Worm (Caenorhabditis elegans) whole organism, young adult: ENCODE results near the gene his-42.
A peak's percentile ranks its signal among the peaks of the same experiment; 100 is the strongest.

ENCODE experiments used
- B0035.1 ChIP-seq: sonication (generic microtip); optimal IDR thresholded peaks from 2 replicates; lab custom pipeline; 2016; ENCODE audit warnings: missing genetic modification characterization, mild to moderate bottlenecking, missing compliant biosample characterization, missing genotype, missing genetic modification reagents
- B0261.1 ChIP-seq: sonication (generic microtip); optimal IDR thresholded peaks from 2 replicates; lab custom pipeline; 2016; ENCODE audit warnings: mild to moderate bottlenecking, missing genetic modification characterization, moderate library complexity, missing compliant biosample characterization
- B0336.3 ChIP-seq: fragments of 200-800 bp; sonication (Bioruptor generic); IDR thresholded peaks from 2 replicates; pipeline ENCODE4 v1.3.6; 2022; ENCODE audit warnings: missing genetic modification characterization, missing compliant biosample characterization
- C17E4.6 ChIP-seq: fragments of 200-800 bp; sonication (Bioruptor generic); IDR thresholded peaks from 2 replicates; pipeline ENCODE4 v1.3.6; 2022; ENCODE audit warnings: missing genetic modification reagents, missing genetic modification characterization, missing compliant biosample characterization
- D2030.7 ChIP-seq: fragments of 200-800 bp; sonication (Bioruptor generic); IDR thresholded peaks from 2 replicates; pipeline ENCODE4 v1.3.6; 2022; ENCODE audit warnings: missing genetic modification reagents, missing genetic modification characterization, missing compliant biosample characterization
- F23B12.7 ChIP-seq: sonication (generic microtip); optimal IDR thresholded peaks from 2 replicates; lab custom pipeline; 2017; ENCODE audit warnings: missing genetic modification characterization, mild to moderate bottlenecking, missing compliant biosample characterization, antibody characterized with exemption, moderate library complexity; ENCODE audit not compliant: insufficient read depth
- F49E8.2 ChIP-seq: sonication (generic microtip); optimal IDR thresholded peaks from 3 replicates; lab custom pipeline; 2017; ENCODE audit warnings: missing genetic modification characterization, mild to moderate bottlenecking, missing compliant biosample characterization, antibody characterized with exemption, moderate library complexity; ENCODE audit not compliant: insufficient read depth
- K12H6.12 ChIP-seq: fragments of 200-800 bp; sonication (Bioruptor generic); optimal IDR thresholded peaks from 2 replicates; lab custom pipeline; 2018; ENCODE audit warnings: mild to moderate bottlenecking, missing genetic modification characterization, missing compliant biosample characterization
- Y53G8AR.9 ChIP-seq: fragments of 200-800 bp; sonication (Bioruptor generic); conservative IDR thresholded peaks from 2 replicates; pipeline ENCODE4 v1.3.6; 2022; ENCODE audit warnings: missing genetic modification reagents, missing genetic modification characterization, missing compliant biosample characterization
- Y67H2A.10 ChIP-seq: fragments of 200-800 bp; sonication (Bioruptor generic); conservative IDR thresholded peaks from 2 replicates; pipeline ENCODE4 v1.3.6; 2022; ENCODE audit warnings: missing genetic modification reagents, missing genetic modification characterization, missing compliant biosample characterization
- Y79H2A.3 ChIP-seq: fragments of 200-800 bp; sonication (Bioruptor generic); conservative IDR thresholded peaks from 2 replicates; pipeline ENCODE4 v1.3.6; 2022; ENCODE audit warnings: missing genetic modification reagents, missing genetic modification characterization, missing compliant biosample characterization
- Y95B8A.8 ChIP-seq: fragments of 200-800 bp; sonication (Bioruptor generic); IDR thresholded peaks from 2 replicates; pipeline ENCODE4 v1.3.6; 2022; ENCODE audit warnings: missing genetic modification reagents, missing genetic modification characterization, missing compliant biosample characterization
- aptf-3 ChIP-seq: fragments of 200-800 bp; sonication (Bioruptor generic); IDR thresholded peaks from 2 replicates; pipeline ENCODE4 v1.3.6; 2022; ENCODE audit warnings: missing genetic modification characterization, missing compliant biosample characterization
- atf-7 ChIP-seq: sonication (generic microtip); optimal IDR thresholded peaks from 2 replicates; lab custom pipeline; 2017; ENCODE audit warnings: mild to moderate bottlenecking, missing genetic modification characterization, missing compliant biosample characterization
- athp-1 ChIP-seq: sonication (generic microtip); optimal IDR thresholded peaks from 2 replicates; lab custom pipeline; 2017; ENCODE audit warnings: mild to moderate bottlenecking, missing genetic modification characterization, missing compliant biosample characterization
- attf-3 ChIP-seq: fragments of 200-800 bp; sonication (Bioruptor generic); conservative IDR thresholded peaks from 2 replicates; pipeline ENCODE4 v1.3.6; 2022; ENCODE audit warnings: missing genetic modification reagents, missing genetic modification characterization, missing compliant biosample characterization
- cebp-2 ChIP-seq: fragments of 200-800 bp; sonication (Bioruptor generic); IDR thresholded peaks from 2 replicates; pipeline ENCODE4 v1.3.6; 2022; ENCODE audit warnings: missing genetic modification characterization, missing compliant biosample characterization
- ceh-27 ChIP-seq: fragments of 200-800 bp; sonication (Bioruptor generic); optimal IDR thresholded peaks from 2 replicates; lab custom pipeline; 2018; ENCODE audit warnings: mild to moderate bottlenecking, missing genetic modification characterization, moderate library complexity, missing compliant biosample characterization
- chd-7 ChIP-seq: sonication (generic microtip); optimal IDR thresholded peaks from 2 replicates; lab custom pipeline; 2016; ENCODE audit warnings: mild to moderate bottlenecking, missing genetic modification characterization, moderate library complexity, missing compliant biosample characterization
- dox-1 ChIP-seq: fragments of 200-800 bp; sonication (Bioruptor generic); IDR thresholded peaks from 2 replicates; pipeline ENCODE4 v1.3.6; 2022; ENCODE audit warnings: missing genetic modification reagents, missing genetic modification characterization, missing compliant biosample characterization
- egrh-3 ChIP-seq: fragments of 200-800 bp; sonication (Bioruptor generic); IDR thresholded peaks from 2 replicates; pipeline ENCODE4 v1.3.6; 2022; ENCODE audit warnings: missing genetic modification reagents, missing genetic modification characterization, missing compliant biosample characterization
- ets-4 ChIP-seq: fragments of 200-800 bp; sonication (Bioruptor generic); optimal IDR thresholded peaks from 2 replicates; lab custom pipeline; 2018; ENCODE audit warnings: mild to moderate bottlenecking, missing genetic modification characterization, missing compliant biosample characterization
- fkh-3 ChIP-seq: sonication (generic microtip); optimal IDR thresholded peaks from 2 replicates; lab custom pipeline; 2016; ENCODE audit warnings: mild to moderate bottlenecking, missing genetic modification characterization, missing compliant biosample characterization
- hrde-1 ChIP-seq: sonication (generic microtip); optimal IDR thresholded peaks from 2 replicates; lab custom pipeline; 2016; ENCODE audit warnings: missing genetic modification characterization, mild to moderate bottlenecking, missing compliant biosample characterization, moderate library complexity, missing genotype, missing genetic modification reagents, borderline replicate concordance
- hsf-1 ChIP-seq: fragments of 200-800 bp; sonication (Bioruptor generic); IDR thresholded peaks from 2 replicates; pipeline ENCODE4 v1.3.6; 2022; ENCODE audit warnings: missing genetic modification reagents, missing genetic modification characterization, missing compliant biosample characterization
- let-526 ChIP-seq: fragments of 200-800 bp; sonication (Bioruptor generic); IDR thresholded peaks from 2 replicates; pipeline ENCODE4 v1.3.6; 2022; ENCODE audit warnings: missing genetic modification reagents, missing genetic modification characterization, missing compliant biosample characterization
- madf-6 ChIP-seq: fragments of 200-800 bp; sonication (Bioruptor generic); IDR thresholded peaks from 2 replicates; pipeline ENCODE4 v1.3.6; 2022; ENCODE audit warnings: missing genetic modification reagents, missing genetic modification characterization, missing compliant biosample characterization
- mcd-1 ChIP-seq: fragments of 200-800 bp; sonication (Bioruptor generic); IDR thresholded peaks from 2 replicates; pipeline ENCODE4 v1.3.6; 2022; ENCODE audit warnings: missing genetic modification reagents, missing genetic modification characterization, missing compliant biosample characterization
- mel-28 ChIP-seq: sonication (generic microtip); optimal IDR thresholded peaks from 2 replicates; lab custom pipeline; 2016; ENCODE audit warnings: borderline replicate concordance, mild to moderate bottlenecking, missing genetic modification characterization, missing compliant biosample characterization
- mes-4 ChIP-seq: sonication (generic microtip); optimal IDR thresholded peaks from 2 replicates; lab custom pipeline; 2016; ENCODE audit warnings: missing genotype, missing genetic modification characterization, missing compliant biosample characterization
- nfya-2 ChIP-seq: fragments of 200-800 bp; sonication (Bioruptor generic); IDR thresholded peaks from 2 replicates; pipeline ENCODE4 v1.3.6; 2022; ENCODE audit warnings: missing genetic modification reagents, missing genetic modification characterization, missing compliant biosample characterization
- nfyb-1 ChIP-seq: fragments of 200-800 bp; sonication (Bioruptor generic); IDR thresholded peaks from 2 replicates; pipeline ENCODE4 v1.3.6; 2022; ENCODE audit warnings: missing genetic modification reagents, missing genetic modification characterization, missing compliant biosample characterization
- pbrm-1 ChIP-seq: fragments of 200-800 bp; sonication (Bioruptor generic); IDR thresholded peaks from 2 replicates; pipeline ENCODE4 v1.3.6; 2022; ENCODE audit warnings: missing genetic modification reagents, missing genetic modification characterization, missing compliant biosample characterization
- pha-4 ChIP-seq: fragments of 150-350 bp; sonication (generic microtip); optimal IDR thresholded peaks from 2 replicates; lab custom pipeline; 2014; ENCODE audit warnings: missing biosample characterization, missing genetic modification reagents, missing genetic modification characterization
- rcor-1 ChIP-seq: fragments of 200-800 bp; sonication (Bioruptor generic); IDR thresholded peaks from 2 replicates; pipeline ENCODE4 v1.3.6; 2022; ENCODE audit warnings: missing genetic modification reagents, missing genetic modification characterization, missing compliant biosample characterization
- repo-1 ChIP-seq: sonication (generic microtip); optimal IDR thresholded peaks from 2 replicates; lab custom pipeline; 2017; ENCODE audit warnings: mild to moderate bottlenecking, missing genetic modification characterization, missing compliant biosample characterization
- rpc-1 ChIP-seq, 2 experiments: fragments of 150-350 bp in 1 of 2; sonication (generic microtip) in 1 of 2; optimal IDR thresholded peaks; 2 replicates each; lab custom pipeline; 2014 to 2018; ENCODE audit warnings: missing biosample characterization in 1 of 2, missing genetic modification characterization in 1 of 2, missing genetic modification reagents in 1 of 2, missing genotype in 1 of 2
- sdz-38 ChIP-seq: sonication (generic microtip); optimal IDR thresholded peaks from 2 replicates; lab custom pipeline; 2016; ENCODE audit warnings: missing genotype, missing genetic modification characterization, missing compliant biosample characterization
- snpc-3.4 ChIP-seq: sonication (generic microtip); optimal IDR thresholded peaks from 2 replicates; lab custom pipeline; 2017; ENCODE audit warnings: missing genetic modification characterization, mild to moderate bottlenecking, missing compliant biosample characterization, antibody characterized with exemption, moderate library complexity, missing genotype, missing genetic modification reagents
- somi-1 ChIP-seq: fragments of 200-800 bp; sonication (Bioruptor generic); optimal IDR thresholded peaks from 2 replicates; lab custom pipeline; 2018; ENCODE audit warnings: mild to moderate bottlenecking, missing genetic modification characterization, missing compliant biosample characterization
- tlf-1 ChIP-seq: fragments of 200-800 bp; sonication (Bioruptor generic); optimal IDR thresholded peaks from 2 replicates; lab custom pipeline; 2018; ENCODE audit warnings: mild to moderate bottlenecking, missing genetic modification characterization, missing compliant biosample characterization
- unc-62 ChIP-seq: fragments of 150-350 bp; optimal IDR thresholded peaks from 2 replicates; lab custom pipeline; 2014; ENCODE audit warnings: missing biosample characterization, missing genetic modification reagents, missing genetic modification characterization
- zim-3 ChIP-seq: sonication (generic microtip); optimal IDR thresholded peaks from 2 replicates; lab custom pipeline; 2017; ENCODE audit warnings: mild to moderate bottlenecking, missing genetic modification characterization, moderate library complexity, missing compliant biosample characterization
- ztf-25 ChIP-seq: fragments of 200-800 bp; sonication (Bioruptor generic); IDR thresholded peaks from 2 replicates; pipeline ENCODE4 v1.3.6; 2022; ENCODE audit warnings: missing genetic modification reagents, missing genetic modification characterization, missing compliant biosample characterization
- ztf-26 ChIP-seq: sonication (generic microtip); optimal IDR thresholded peaks from 2 replicates; lab custom pipeline; 2017; ENCODE audit warnings: missing genetic modification characterization, missing compliant biosample characterization
- ztf-6 ChIP-seq: fragments of 200-800 bp; sonication (Bioruptor generic); IDR thresholded peaks from 2 replicates; pipeline ENCODE4 v1.3.6; 2022; ENCODE audit warnings: missing genetic modification reagents, missing genetic modification characterization, missing compliant biosample characterization

his-42 gene

DNA sequence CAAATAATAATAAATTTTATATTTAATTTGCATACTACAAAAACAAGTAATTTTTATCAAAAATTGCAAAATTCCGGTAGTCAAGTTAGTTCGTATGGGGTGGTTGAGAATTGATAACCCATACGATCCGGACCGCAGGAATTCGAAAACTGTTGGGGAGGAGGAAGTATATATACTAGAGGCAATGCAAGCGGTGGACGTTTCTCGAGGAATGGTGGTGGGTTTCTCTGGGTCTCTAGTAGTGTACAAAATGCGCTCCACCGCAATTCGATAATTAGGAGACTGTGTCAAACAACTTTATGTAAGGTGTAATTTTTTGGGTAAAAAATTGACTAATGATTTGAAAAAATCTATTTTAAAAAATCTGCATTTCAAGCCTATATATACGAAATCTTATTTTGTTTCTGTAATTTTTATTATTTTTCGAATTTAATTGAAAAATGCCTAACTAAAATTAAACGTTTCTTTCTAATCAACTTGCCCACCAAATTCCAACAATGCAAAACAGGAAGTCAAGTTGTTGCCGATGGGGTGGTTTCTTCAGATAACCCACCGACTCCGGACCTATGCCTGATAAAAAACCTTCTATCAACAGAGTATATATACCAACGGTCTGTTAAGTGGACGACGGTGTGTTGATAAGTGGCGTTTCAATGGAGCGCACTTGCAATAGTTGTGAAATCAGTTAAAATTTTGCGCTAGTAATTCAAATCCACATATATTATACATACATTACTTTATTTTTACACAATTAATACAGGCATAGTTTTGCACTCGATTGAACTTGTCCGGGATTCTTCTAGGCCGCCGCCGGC, 6.1 kb upstream of the his-42 start (continued):
- no peak for TF ChIP-seq egrh-3 (GFP tag; lab: Robert Waterston, UW)
- 0 out of 2 replicates have a peak, but pooled peaks have one; percentile 69 for TF ChIP-seq cebp-2 (GFP tag; lab: Robert Waterston, UW)
- TF ChIP-seq nfya-2 (GFP tag; lab: Robert Waterston, UW): 0 out of 2 replicates have a peak, but pooled peaks have one; percentile 41
- TF ChIP-seq D2030.7 (GFP tag; lab: Robert Waterston, UW): peak; percentile 41
- no peak for TF ChIP-seq mes-4
- TF ChIP-seq let-526 (GFP tag; lab: Robert Waterston, UW): peak; percentile 55; the same call in 1 of the 2 replicates
- TF ChIP-seq nfyb-1 (GFP tag; lab: Robert Waterston, UW): peak; percentile 92
- TF ChIP-seq ets-4 (GFP tag; lab: Kevin White, UChicago): no peak
- peak; percentile 84 for TF ChIP-seq F23B12.7 (tag; lab: Kevin White, UChicago)
- peak; percentile 40 for TF ChIP-seq tlf-1
- TF ChIP-seq C17E4.6 (GFP tag; lab: Robert Waterston, UW): no peak
- TF ChIP-seq Y79H2A.3 (GFP tag; lab: Robert Waterston, UW): no peak
- peak; percentile 38; the same call in 1 of the 2 replicates for TF ChIP-seq madf-6 (GFP tag; lab: Robert Waterston, UW)
- peak; percentile 80 for TF ChIP-seq Y53G8AR.9
- TF ChIP-seq repo-1 (tag; lab: Kevin White, UChicago): peak; percentile 77
- peak; percentile 78 for TF ChIP-seq B0261.1 (tag; lab: Kevin White, UChicago)
- TF ChIP-seq fkh-3 (tag; lab: Kevin White, UChicago): peak; percentile 28
- TF ChIP-seq pha-4 (tag; lab: Kevin White, UChicago): peak; percentile 87
- TF ChIP-seq unc-62 (GFP tag; lab: Kevin White, UChicago): no peak
- TF ChIP-seq aptf-3: 0 out of 2 replicates have a peak, but pooled peaks have one; percentile 32
- no peak for TF ChIP-seq hrde-1 (tag; lab: Kevin White, UChicago)
- peak; percentile 76; the same call in 1 of the 2 replicates for TF ChIP-seq dox-1 (GFP tag; lab: Robert Waterston, UW)
- peak; percentile 33 for TF ChIP-seq B0035.1
- TF ChIP-seq mel-28 (tag; lab: Kevin White, UChicago): peak; percentile 54
- TF ChIP-seq ztf-26 (tag; lab: Kevin White, UChicago): peak; percentile 86
- 0 out of 2 replicates have a peak, but pooled peaks have one; percentile 44 for TF ChIP-seq ztf-25 (GFP tag; lab: Robert Waterston, UW)
- peak; percentile 81 for TF ChIP-seq somi-1 (GFP tag; lab: Kevin White, UChicago)
- TF ChIP-seq mcd-1 (GFP tag; lab: Robert Waterston, UW): peak; percentile 90
- TF ChIP-seq zim-3 (tag; lab: Kevin White, UChicago): peak; percentile 71
- TF ChIP-seq chd-7: peak; percentile 80
- peak; percentile 82 for TF ChIP-seq rcor-1 (GFP tag; lab: Robert Waterston, UW)
- TF ChIP-seq attf-3: no peak
- TF ChIP-seq Y67H2A.10 (GFP tag; lab: Robert Waterston, UW): no peak
- TF ChIP-seq K12H6.12: peak; percentile 85
- TF ChIP-seq rpc-1 (optimal IDR thresholded peaks at IDR 0.05; lab: Kevin White, UChicago): peak; percentile 79
- peak; percentile 78 for TF ChIP-seq rpc-1 (tag; optimal IDR thresholded peaks at IDR 0.05; lab: Kevin White, UChicago)
- peak; percentile 54 for TF ChIP-seq athp-1 (tag; lab: Kevin White, UChicago)
- TF ChIP-seq B0336.3 (GFP tag; lab: Robert Waterston, UW): peak; percentile 53; the same call in 1 of the 2 replicates
- 0 out of 2 replicates have a peak, but pooled peaks have one; percentile 32 for TF ChIP-seq hsf-1
- TF ChIP-seq ztf-6 (GFP tag; lab: Robert Waterston, UW): 0 out of 2 replicates have a peak, but pooled peaks have one; percentile 38
- TF ChIP-seq snpc-3.4: no peak
- peak; percentile 66 for TF ChIP-seq atf-7
- no peak for TF ChIP-seq sdz-38 (tag; lab: Kevin White, UChicago)
- TF ChIP-seq ceh-27 (GFP tag; lab: Kevin White, UChicago): peak; percentile 80
- TF ChIP-seq F49E8.2: no peak
- 0 out of 2 replicates have a peak, but pooled peaks have one; percentile 27 for TF ChIP-seq Y95B8A.8 (GFP tag; lab: Robert Waterston, UW)
- TF ChIP-seq pbrm-1 (GFP tag; lab: Robert Waterston, UW): peak; percentile 71
